Worm (Caenorhabditis elegans) whole organism, L4 larva: ENCODE results near the gene cnd-1.
A peak's percentile ranks its signal among the peaks of the same experiment; 100 is the strongest.

ENCODE experiments used
- daf-8 ChIP-seq: fragments of 200-800 bp; sonication (Bioruptor generic); IDR thresholded peaks from 2 replicates; pipeline ENCODE4 v1.3.6; 2022; ENCODE audit warnings: missing genetic modification characterization, missing compliant biosample characterization
- lin-39 ChIP-seq: fragments of 150-350 bp; optimal IDR thresholded peaks from 2 replicates; lab custom pipeline; 2014; ENCODE audit warnings: missing biosample characterization, missing genetic modification reagents, missing genetic modification characterization
- mxl-3 ChIP-seq: fragments of 200-800 bp; sonication (Bioruptor generic); optimal IDR thresholded peaks from 2 replicates; lab custom pipeline; 2018; ENCODE audit warnings: mild to moderate bottlenecking, missing genetic modification characterization, missing compliant biosample characterization
- unc-62 ChIP-seq, 3 experiments: fragments of 150-350 bp in 1 of 3; sonication (generic microtip); optimal IDR thresholded peaks in 2 of 3; peaks in 1 of 3; 1 replicate in 1 of 3; 2 replicates in 2 of 3; lab custom pipeline; 2014 to 2017; ENCODE audit warnings: missing biosample characterization in 3 of 3, missing genetic modification characterization in 3 of 3, missing genetic modification reagents in 3 of 3, missing genotype in 1 of 3

DNA sequence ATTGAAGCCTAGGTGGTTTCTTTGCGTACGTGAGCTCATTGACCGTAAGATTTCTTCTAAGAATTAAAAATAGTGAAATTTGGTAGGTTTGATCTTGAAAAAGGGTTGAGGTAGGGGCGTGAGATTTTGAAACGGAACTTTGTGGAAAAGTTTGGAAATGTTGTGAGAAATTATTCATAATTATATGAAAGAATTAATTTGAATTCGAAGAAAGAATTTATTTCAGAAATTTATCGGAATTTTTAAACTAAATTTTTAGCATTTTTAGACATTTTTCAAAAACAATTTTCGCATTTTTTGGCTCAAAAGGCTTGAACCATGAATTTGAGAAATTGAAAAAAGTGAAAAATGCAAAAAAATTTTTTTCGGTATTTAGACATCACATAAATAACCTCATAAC is 30.3 kb downstream of the cnd-1 start:
- no peak for TF ChIP-seq daf-8 (GFP tag; lab: Robert Waterston, UW)
- no peak for TF ChIP-seq lin-39 (tag; lab: Kevin White, UChicago)
- peak in 1 of 2 experiments; percentile 90 for TF ChIP-seq unc-62 (GFP tag; optimal IDR thresholded peaks at IDR 0.05 in 1 of 2; lab: Kevin White, UChicago)
- TF ChIP-seq unc-62 (tag; optimal IDR thresholded peaks at IDR 0.05; lab: Kevin White, UChicago): no peak
- no peak for TF ChIP-seq mxl-3 (GFP tag; lab: Kevin White, UChicago)
